Worm (Caenorhabditis elegans) whole organism, young adult: ENCODE measurements around the gene ugt-33.

ENCODE experiments used
- C17E4.6 ChIP-seq: fragments of 200-800 bp; sonication (Bioruptor generic); IDR thresholded peaks from 2 replicates; pipeline ENCODE4 v1.3.6; 2022; ENCODE audit warnings: missing genetic modification reagents, missing genetic modification characterization, missing compliant biosample characterization
- F23B12.7 ChIP-seq: sonication (generic microtip); optimal IDR thresholded peaks from 2 replicates; lab custom pipeline; 2017; ENCODE audit warnings: missing genetic modification characterization, mild to moderate bottlenecking, missing compliant biosample characterization, antibody characterized with exemption, moderate library complexity; ENCODE audit not compliant: insufficient read depth
- F33H1.4 ChIP-seq: fragments of 200-800 bp; sonication (Bioruptor generic); IDR thresholded peaks from 2 replicates; pipeline ENCODE4 v1.3.6; 2022; ENCODE audit warnings: missing genetic modification reagents, missing genetic modification characterization, missing compliant biosample characterization
- F39B2.1 ChIP-seq: fragments of 200-800 bp; sonication (Bioruptor generic); IDR thresholded peaks from 2 replicates; pipeline ENCODE4 v1.3.6; 2022; ENCODE audit warnings: missing genetic modification reagents, missing genetic modification characterization, missing compliant biosample characterization
- F57C9.4 ChIP-seq: sonication (generic microtip); optimal IDR thresholded peaks from 2 replicates; lab custom pipeline; 2017; ENCODE audit warnings: mild to moderate bottlenecking, missing genetic modification characterization, missing compliant biosample characterization
- Y56A3A.18 ChIP-seq: fragments of 200-800 bp; sonication (Bioruptor generic); IDR thresholded peaks from 2 replicates; pipeline ENCODE4 v1.3.6; 2022; ENCODE audit warnings: missing genetic modification reagents, missing genetic modification characterization, missing compliant biosample characterization
- ZK185.1 ChIP-seq: sonication (generic microtip); optimal IDR thresholded peaks from 2 replicates; lab custom pipeline; 2016; ENCODE audit warnings: mild to moderate bottlenecking, missing genetic modification characterization, missing compliant biosample characterization; ENCODE audit not compliant: poor library complexity, severe bottlenecking
- aptf-2 ChIP-seq: fragments of 200-800 bp; sonication (Bioruptor generic); conservative IDR thresholded peaks from 2 replicates; pipeline ENCODE4 v1.3.6; 2022; ENCODE audit warnings: missing genetic modification reagents, missing genetic modification characterization, missing compliant biosample characterization
- aptf-3 ChIP-seq: fragments of 200-800 bp; sonication (Bioruptor generic); IDR thresholded peaks from 2 replicates; pipeline ENCODE4 v1.3.6; 2022; ENCODE audit warnings: missing genetic modification characterization, missing compliant biosample characterization
- atf-7 ChIP-seq: sonication (generic microtip); optimal IDR thresholded peaks from 2 replicates; lab custom pipeline; 2017; ENCODE audit warnings: mild to moderate bottlenecking, missing genetic modification characterization, missing compliant biosample characterization
- athp-1 ChIP-seq: sonication (generic microtip); optimal IDR thresholded peaks from 2 replicates; lab custom pipeline; 2017; ENCODE audit warnings: mild to moderate bottlenecking, missing genetic modification characterization, missing compliant biosample characterization
- attf-3 ChIP-seq: fragments of 200-800 bp; sonication (Bioruptor generic); conservative IDR thresholded peaks from 2 replicates; pipeline ENCODE4 v1.3.6; 2022; ENCODE audit warnings: missing genetic modification reagents, missing genetic modification characterization, missing compliant biosample characterization
- cebp-1 ChIP-seq, 2 experiments: fragments of 200-800 bp in 1 of 2; sonication (Bioruptor generic) in 1 of 2; sonication (generic microtip) in 1 of 2; IDR thresholded peaks in 1 of 2; optimal IDR thresholded peaks in 1 of 2; 2 replicates each; pipeline versions ENCODE4 v1.3.6 to Lab custom; 2017 to 2022; ENCODE audit warnings: missing compliant biosample characterization in 2 of 2, missing genetic modification characterization in 2 of 2, mild to moderate bottlenecking in 1 of 2, missing genetic modification reagents in 1 of 2, moderate library complexity in 1 of 2
- chd-7 ChIP-seq: sonication (generic microtip); optimal IDR thresholded peaks from 2 replicates; lab custom pipeline; 2016; ENCODE audit warnings: mild to moderate bottlenecking, missing genetic modification characterization, moderate library complexity, missing compliant biosample characterization
- die-1 ChIP-seq: sonication (generic microtip); optimal IDR thresholded peaks from 2 replicates; lab custom pipeline; 2016; ENCODE audit warnings: missing genotype, mild to moderate bottlenecking, missing genetic modification characterization, missing compliant biosample characterization
- dox-1 ChIP-seq: fragments of 200-800 bp; sonication (Bioruptor generic); IDR thresholded peaks from 2 replicates; pipeline ENCODE4 v1.3.6; 2022; ENCODE audit warnings: missing genetic modification reagents, missing genetic modification characterization, missing compliant biosample characterization
- dpff-1 ChIP-seq: sonication (generic microtip); optimal IDR thresholded peaks from 2 replicates; lab custom pipeline; 2017; ENCODE audit warnings: mild to moderate bottlenecking, missing genetic modification characterization, missing compliant biosample characterization
- dpl-1 ChIP-seq: fragments of 150-350 bp; optimal IDR thresholded peaks from 2 replicates; lab custom pipeline; 2014; ENCODE audit warnings: missing biosample characterization, missing genetic modification reagents, missing genetic modification characterization
- ekl-4 ChIP-seq: fragments of 200-800 bp; sonication (Bioruptor generic); IDR thresholded peaks from 2 replicates; pipeline ENCODE4 v1.3.6; 2022; ENCODE audit warnings: missing genetic modification reagents, missing genetic modification characterization, missing compliant biosample characterization
- ets-4 ChIP-seq: fragments of 200-800 bp; sonication (Bioruptor generic); optimal IDR thresholded peaks from 2 replicates; lab custom pipeline; 2018; ENCODE audit warnings: mild to moderate bottlenecking, missing genetic modification characterization, missing compliant biosample characterization
- him-1 ChIP-seq: sonication (generic microtip); optimal IDR thresholded peaks from 2 replicates; lab custom pipeline; 2016; ENCODE audit warnings: missing genotype, missing genetic modification reagents, missing genetic modification characterization, missing compliant biosample characterization
- hlh-26 ChIP-seq: fragments of 200-800 bp; sonication (Bioruptor generic); conservative IDR thresholded peaks from 2 replicates; pipeline ENCODE4 v1.3.6; 2022; ENCODE audit warnings: missing genetic modification reagents, missing genetic modification characterization, missing compliant biosample characterization
- lag-1 ChIP-seq: fragments of 200-800 bp; sonication (Bioruptor generic); IDR thresholded peaks from 2 replicates; pipeline ENCODE4 v1.3.6; 2022; ENCODE audit warnings: missing genetic modification reagents, missing genetic modification characterization, missing compliant biosample characterization
- lin-35 ChIP-seq, 3 experiments: fragments of 150-350 bp in 2 of 3; sonication (generic microtip) in 1 of 3; optimal IDR thresholded peaks; 2 replicates each; lab custom pipeline; 2014 to 2018; ENCODE audit warnings: missing biosample characterization in 3 of 3, missing genetic modification characterization in 3 of 3, missing genetic modification reagents in 3 of 3
- lin-40 ChIP-seq: sonication (generic microtip); optimal IDR thresholded peaks from 2 replicates; lab custom pipeline; 2016; ENCODE audit warnings: missing genetic modification characterization, mild to moderate bottlenecking, missing compliant biosample characterization, missing genotype, missing genetic modification reagents
- lin-54 ChIP-seq: fragments of 200-800 bp; sonication (Bioruptor generic); optimal IDR thresholded peaks from 2 replicates; lab custom pipeline; 2018; ENCODE audit warnings: mild to moderate bottlenecking, missing genetic modification characterization, missing compliant biosample characterization
- lir-1 ChIP-seq: fragments of 200-800 bp; sonication (Bioruptor generic); conservative IDR thresholded peaks from 2 replicates; pipeline ENCODE4 v1.3.6; 2022; ENCODE audit warnings: missing genetic modification reagents, missing genetic modification characterization, missing compliant biosample characterization
- lsy-27 ChIP-seq: sonication (generic microtip); optimal IDR thresholded peaks from 2 replicates; lab custom pipeline; 2017; ENCODE audit warnings: missing genetic modification characterization, mild to moderate bottlenecking, missing compliant biosample characterization, antibody characterized with exemption, missing genotype, borderline replicate concordance; ENCODE audit not compliant: insufficient read depth
- madf-3 ChIP-seq: fragments of 200-800 bp; sonication (Bioruptor generic); IDR thresholded peaks from 2 replicates; pipeline ENCODE4 v1.3.6; 2022; ENCODE audit warnings: missing genetic modification reagents, missing genetic modification characterization, missing compliant biosample characterization
- madf-6 ChIP-seq: fragments of 200-800 bp; sonication (Bioruptor generic); IDR thresholded peaks from 2 replicates; pipeline ENCODE4 v1.3.6; 2022; ENCODE audit warnings: missing genetic modification reagents, missing genetic modification characterization, missing compliant biosample characterization
- mcd-1 ChIP-seq: fragments of 200-800 bp; sonication (Bioruptor generic); IDR thresholded peaks from 2 replicates; pipeline ENCODE4 v1.3.6; 2022; ENCODE audit warnings: missing genetic modification reagents, missing genetic modification characterization, missing compliant biosample characterization
- nfya-1 ChIP-seq: sonication (generic microtip); optimal IDR thresholded peaks from 2 replicates; lab custom pipeline; 2017; ENCODE audit warnings: antibody characterized with exemption, missing compliant biosample characterization, missing genetic modification characterization, borderline replicate concordance; ENCODE audit not compliant: insufficient read depth
- nfya-2 ChIP-seq: fragments of 200-800 bp; sonication (Bioruptor generic); IDR thresholded peaks from 2 replicates; pipeline ENCODE4 v1.3.6; 2022; ENCODE audit warnings: missing genetic modification reagents, missing genetic modification characterization, missing compliant biosample characterization
- nhr-179 ChIP-seq: sonication (generic microtip); optimal IDR thresholded peaks from 2 replicates; lab custom pipeline; 2016; ENCODE audit warnings: mild to moderate bottlenecking, missing genetic modification characterization, missing compliant biosample characterization
- nhr-27 ChIP-seq: fragments of 200-800 bp; sonication (Bioruptor generic); optimal IDR thresholded peaks from 2 replicates; lab custom pipeline; 2018; ENCODE audit warnings: mild to moderate bottlenecking, missing genetic modification characterization, moderate library complexity, missing compliant biosample characterization
- nhr-80 ChIP-seq: sonication (generic microtip); optimal IDR thresholded peaks from 2 replicates; lab custom pipeline; 2016; ENCODE audit warnings: missing genetic modification characterization, missing compliant biosample characterization
- pbrm-1 ChIP-seq: fragments of 200-800 bp; sonication (Bioruptor generic); IDR thresholded peaks from 2 replicates; pipeline ENCODE4 v1.3.6; 2022; ENCODE audit warnings: missing genetic modification reagents, missing genetic modification characterization, missing compliant biosample characterization
- rpc-1 ChIP-seq, 2 experiments: fragments of 150-350 bp in 1 of 2; sonication (generic microtip) in 1 of 2; optimal IDR thresholded peaks; 2 replicates each; lab custom pipeline; 2014 to 2018; ENCODE audit warnings: missing biosample characterization in 1 of 2, missing genetic modification characterization in 1 of 2, missing genetic modification reagents in 1 of 2, missing genotype in 1 of 2
- snpc-1.1 ChIP-seq: sonication (generic microtip); optimal IDR thresholded peaks from 2 replicates; lab custom pipeline; 2017; ENCODE audit warnings: missing genetic modification characterization, mild to moderate bottlenecking, missing compliant biosample characterization, antibody characterized with exemption, moderate library complexity, missing genotype, missing genetic modification reagents; ENCODE audit not compliant: insufficient read depth
- sptf-2 ChIP-seq: fragments of 200-800 bp; sonication (Bioruptor generic); optimal IDR thresholded peaks from 2 replicates; lab custom pipeline; 2018; ENCODE audit warnings: mild to moderate bottlenecking, missing genetic modification characterization, missing compliant biosample characterization
- tlf-1 ChIP-seq: fragments of 200-800 bp; sonication (Bioruptor generic); optimal IDR thresholded peaks from 2 replicates; lab custom pipeline; 2018; ENCODE audit warnings: mild to moderate bottlenecking, missing genetic modification characterization, missing compliant biosample characterization
- zfh-2 ChIP-seq: fragments of 200-800 bp; sonication (Bioruptor generic); conservative IDR thresholded peaks from 2 replicates; pipeline ENCODE4 v1.3.6; 2022; ENCODE audit warnings: missing genetic modification reagents, missing genetic modification characterization, missing compliant biosample characterization
- zim-3 ChIP-seq: sonication (generic microtip); optimal IDR thresholded peaks from 2 replicates; lab custom pipeline; 2017; ENCODE audit warnings: mild to moderate bottlenecking, missing genetic modification characterization, moderate library complexity, missing compliant biosample characterization
- ztf-18 ChIP-seq: sonication (generic microtip); optimal IDR thresholded peaks from 2 replicates; lab custom pipeline; 2016; ENCODE audit warnings: missing genotype, mild to moderate bottlenecking, missing genetic modification characterization, missing compliant biosample characterization
- ztf-25 ChIP-seq: fragments of 200-800 bp; sonication (Bioruptor generic); IDR thresholded peaks from 2 replicates; pipeline ENCODE4 v1.3.6; 2022; ENCODE audit warnings: missing genetic modification reagents, missing genetic modification characterization, missing compliant biosample characterization
- ztf-26 ChIP-seq: sonication (generic microtip); optimal IDR thresholded peaks from 2 replicates; lab custom pipeline; 2017; ENCODE audit warnings: missing genetic modification characterization, missing compliant biosample characterization
- ztf-28 ChIP-seq: fragments of 200-800 bp; sonication (Bioruptor generic); IDR thresholded peaks from 2 replicates; pipeline ENCODE4 v1.3.6; 2022; ENCODE audit warnings: missing genetic modification reagents, missing genetic modification characterization, missing compliant biosample characterization

ugt-33 gene

DNA sequence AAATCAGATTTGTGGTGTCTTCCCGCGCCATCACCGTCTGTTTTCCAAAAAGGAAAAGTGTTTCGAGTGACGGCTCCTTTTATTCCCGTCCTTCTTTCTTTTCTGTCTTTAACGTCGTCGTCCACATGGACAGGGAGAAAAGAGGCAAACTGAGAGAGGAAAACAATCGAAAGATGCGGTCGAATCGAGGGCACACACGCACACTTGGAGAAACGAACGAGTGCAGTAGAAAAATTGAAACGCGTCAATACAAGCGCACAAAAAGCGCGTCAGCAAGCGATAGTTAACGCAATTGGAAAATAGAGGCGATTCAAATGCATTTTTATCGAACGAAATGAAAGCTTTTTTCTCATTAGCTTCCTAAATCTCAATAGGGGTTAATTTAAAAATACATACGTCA, 43.6 kb downstream of the ugt-33 start (continued):
- TF ChIP-seq athp-1 (peak; percentile 23), dpff-1 (no peak), nhr-80 (tag; lab: Kevin White, UChicago) (peak; percentile 75), chd-7 (tag; lab: Kevin White, UChicago) (peak; percentile 48), aptf-3 (GFP tag; lab: Robert Waterston, UW) (no peak), snpc-1.1 (tag; lab: Kevin White, UChicago) (no peak), aptf-2 (GFP tag; lab: Robert Waterston, UW) (no peak), hlh-26 (GFP tag; lab: Robert Waterston, UW) (no peak), die-1 (tag; lab: Kevin White, UChicago) (no peak), lag-1 (GFP tag; lab: Robert Waterston, UW) (no peak), dpl-1 (GFP tag; lab: Kevin White, UChicago) (peak; percentile 69), mcd-1 (GFP tag; lab: Robert Waterston, UW) (peak; percentile 82), ets-4 (GFP tag; lab: Kevin White, UChicago) (no peak), ZK185.1 (peak; percentile 88), attf-3 (0 out of 2 replicates have a peak, but pooled peaks have one; percentile 59), lir-1 (GFP tag; lab: Robert Waterston, UW) (no peak), madf-3 (GFP tag; lab: Robert Waterston, UW) (no peak), dox-1 (GFP tag; lab: Robert Waterston, UW) (peak; percentile 86), F23B12.7 (tag; lab: Kevin White, UChicago) (peak; percentile 51), ztf-18 (tag; lab: Kevin White, UChicago) (peak; percentile 97), zim-3 (no peak), pbrm-1 (GFP tag; lab: Robert Waterston, UW) (peak; percentile 88), nfya-1 (tag; lab: Kevin White, UChicago) (no peak), nhr-179 (tag; lab: Kevin White, UChicago) (no peak), lin-40 (tag; lab: Kevin White, UChicago) (peak; percentile 89), zfh-2 (GFP tag; lab: Robert Waterston, UW) (peak; percentile 90), sptf-2 (GFP tag; lab: Kevin White, UChicago) (no peak), rpc-1 (optimal IDR thresholded peaks at IDR 0.05; lab: Kevin White, UChicago) (no peak), rpc-1 (tag; optimal IDR thresholded peaks at IDR 0.05; lab: Kevin White, UChicago) (no peak), F39B2.1 (no peak), him-1 (no peak), lin-54 (GFP tag; lab: Kevin White, UChicago) (peak; percentile 94), F57C9.4 (tag; lab: Kevin White, UChicago) (no peak), tlf-1 (GFP tag; lab: Kevin White, UChicago) (peak; percentile 55), lin-35 (GFP tag; optimal IDR thresholded peaks at IDR 0.05; lab: Kevin White, UChicago) (peak in 2 of 3 experiments; percentile 54 to 93), cebp-1 (GFP tag; IDR thresholded peaks at IDR 0.05; lab: Robert Waterston, UW) (0 out of 2 replicates have a peak, but pooled peaks have one; percentile 46), cebp-1 (tag; optimal IDR thresholded peaks at IDR 0.05; lab: Kevin White, UChicago) (peak; percentile 90), ztf-25 (GFP tag; lab: Robert Waterston, UW) (no peak), nfya-2 (no peak), ztf-26 (tag; lab: Kevin White, UChicago) (peak; percentile 49), lsy-27 (no peak), F33H1.4 (0 out of 2 replicates have a peak, but pooled peaks have one; percentile 40), nhr-27 (no peak), atf-7 (tag; lab: Kevin White, UChicago) (peak; percentile 61), ekl-4 (GFP tag; lab: Robert Waterston, UW) (peak; percentile 79), ztf-28 (GFP tag; lab: Robert Waterston, UW) (no peak), madf-6 (0 out of 2 replicates have a peak, but pooled peaks have one; percentile 52), C17E4.6 (GFP tag; lab: Robert Waterston, UW) (no peak), Y56A3A.18 (GFP tag; lab: Robert Waterston, UW) (no peak)
